Fruit fly (Drosophila melanogaster): ENCODE results near the gene osa.

- no peak for TF ChIP-seq CG4496 (GFP tag; IDR thresholded peaks at IDR 0.05)
- TF ChIP-seq CG9948 (tag; optimal IDR thresholded peaks at IDR 0.05), result no peak
- no peak for TF ChIP-seq CG15710 (tag; optimal IDR thresholded peaks at IDR 0.05)
- TF ChIP-seq CG8301 (tag; optimal IDR thresholded peaks at IDR 0.05), result no peak
- no peak for TF ChIP-seq Pif1B (GFP tag; optimal IDR thresholded peaks at IDR 0.05)
- TF ChIP-seq CG10348 (GFP tag; IDR thresholded peaks at IDR 0.05), result no peak
- no peak for TF ChIP-seq D1 (tag; optimal IDR thresholded peaks at IDR 0.05)
- TF ChIP-seq CG34367 (tag; optimal IDR thresholded peaks at IDR 0.05), result no peak
- no peak for TF ChIP-seq CG14655 (GFP tag; optimal IDR thresholded peaks at IDR 0.05)
Measured at dm6 chr3R:17709623-17710145, 8.5 kb downstream of the osa start.

Measured in whole organism, pupa.